Worm (Caenorhabditis elegans): ENCODE measurements around the gene act-1.

ce11 chrV:11063115-11063514 is 17.7 kb upstream of the act-1 start, which contains the start of gene T04C12.9:
- TF ChIP-seq dao-5 (tag; optimal IDR thresholded peaks at IDR 0.05) (no peak), him-1 (tag; optimal IDR thresholded peaks at IDR 0.05) (no peak), W03F9.2 (tag; optimal IDR thresholded peaks at IDR 0.05) (no peak)

Data from whole organism, L4/young adult.